Fruit fly (Drosophila melanogaster) Kc167 (cell line): ENCODE measurements around the gene CG34428.

Source experiments
- Sin3A ChIP-seq: fragments of >200 bp; optimal IDR thresholded peaks from 2 replicates; lab custom pipeline; 2018; ENCODE audit warnings: missing external identifiers
- h ChIP-seq: fragments of >200 bp; optimal IDR thresholded peaks from 3 replicates; lab custom pipeline; 2018; ENCODE audit warnings: missing external identifiers
- psq ChIP-seq: fragments of >200 bp; optimal IDR thresholded peaks from 2 replicates; lab custom pipeline; 2017; ENCODE audit warnings: missing external identifiers

DNA sequence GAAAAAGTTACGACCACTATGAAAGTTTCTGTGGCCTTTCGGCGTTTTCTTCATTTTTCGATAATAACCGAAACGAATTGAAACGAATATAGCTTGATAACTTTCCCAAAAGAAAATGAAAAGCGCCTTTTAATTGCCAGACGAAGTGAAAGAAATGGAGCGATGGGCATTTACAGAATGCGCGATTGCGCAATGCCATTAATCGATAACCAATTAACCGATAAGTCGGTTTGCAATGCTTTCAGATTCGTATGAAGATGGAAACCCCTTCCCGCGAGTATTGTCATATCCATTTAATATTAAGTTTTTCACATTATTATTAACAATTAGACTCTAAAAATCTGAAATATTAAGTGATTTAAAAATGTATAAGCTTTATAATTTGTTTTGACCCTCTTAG lies 34.2 kb upstream of the CG34428 start:
- no peak for TF ChIP-seq psq (lab: Kevin White, UChicago)
- TF ChIP-seq Sin3A (lab: Kevin White, UChicago), result no peak
- no peak for TF ChIP-seq h
